Worm (Caenorhabditis elegans): ENCODE data around the gene F56F11.2.

DNA sequence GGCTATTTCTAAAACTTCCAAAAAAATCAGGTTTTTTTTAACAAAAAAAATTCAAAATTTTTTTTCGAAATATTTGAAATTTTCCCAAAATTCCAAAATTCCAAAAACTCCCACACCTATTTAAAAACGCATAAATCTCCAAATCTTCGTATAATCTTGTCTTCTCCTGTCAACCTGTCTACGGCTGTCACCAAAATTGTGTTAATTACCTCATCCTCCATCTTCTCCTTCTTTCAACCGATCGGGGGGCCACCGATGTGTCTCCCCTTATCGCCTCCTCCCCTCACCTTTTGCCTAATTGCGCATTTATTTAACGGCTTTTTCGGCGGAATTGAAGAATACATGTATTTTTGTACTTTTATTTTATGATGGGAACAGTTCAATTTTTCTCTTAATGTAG is 26.8 kb downstream of the F56F11.2 start:
- TF ChIP-seq him-1 (tag; optimal IDR thresholded peaks at IDR 0.05) (no peak), W03F9.2 (tag; optimal IDR thresholded peaks at IDR 0.05) (no peak)

Data from whole organism, L4/young adult.